Fruit fly (Drosophila melanogaster): Measurements from ENCODE around the gene MTA1-like.

MTA1-like gene

DNA sequence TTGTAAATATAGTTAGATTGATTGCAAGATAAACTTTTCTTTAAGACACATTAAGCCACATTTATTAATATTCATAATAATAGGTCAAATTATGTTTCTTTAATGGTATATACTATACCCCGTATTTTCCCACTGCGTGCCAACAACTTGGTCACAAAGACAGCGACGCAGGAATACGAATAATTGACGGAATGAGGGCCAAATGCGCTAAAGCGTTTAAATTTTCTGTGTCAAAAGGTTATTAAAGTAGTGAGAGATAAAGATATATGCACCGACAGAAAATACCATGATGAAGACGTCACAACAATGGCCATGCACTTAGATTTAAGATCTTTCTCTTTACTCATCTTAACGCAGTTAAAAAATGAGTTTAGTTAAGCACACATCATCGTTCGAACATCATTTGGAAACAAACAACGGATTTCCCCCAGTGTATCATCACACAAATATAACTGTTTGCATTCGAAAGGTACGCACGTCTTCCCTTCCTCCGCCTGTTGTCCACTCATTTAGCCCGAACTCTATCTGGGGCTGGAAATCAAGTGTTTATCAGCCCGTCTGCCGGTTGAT lies 28.1 kb downstream of the MTA1-like start (continued):
- TF ChIP-seq exex (tag; optimal IDR thresholded peaks at IDR 0.05) (peak; percentile 18), chinmo (GFP tag; IDR thresholded peaks at IDR 0.05; ENCODE audit: partially characterized antibody) (no peak), CG1024 (GFP tag; IDR thresholded peaks at IDR 0.05) (peak; percentile 69), CG9797 (GFP tag; optimal IDR thresholded peaks at IDR 0.05) (no peak), HLH3B (GFP tag; IDR thresholded peaks at IDR 0.05) (peak; percentile 77), lola (GFP tag; optimal IDR thresholded peaks at IDR 0.05) (peak in 1 of 3 experiments; percentile 67), bsh (GFP tag; optimal IDR thresholded peaks at IDR 0.05) (peak in 1 of 2 experiments; percentile 65), knrl (GFP tag; IDR thresholded peaks at IDR 0.05; ENCODE audit: partially characterized antibody) (no peak), CG42726 (GFP tag; IDR thresholded peaks at IDR 0.05; ENCODE audit: partially characterized antibody) (no peak), Elba2 (GFP tag; optimal IDR thresholded peaks at IDR 0.05) (no peak), CG4617 (GFP tag; optimal IDR thresholded peaks at IDR 0.05; ENCODE audit: borderline replicate concordance) (peak; percentile 23), luna (GFP tag; optimal IDR thresholded peaks at IDR 0.05) (peak; percentile 21), Dip3 (GFP tag; optimal IDR thresholded peaks at IDR 0.05) (peak; percentile 41), pum (GFP tag; optimal IDR thresholded peaks at IDR 0.05) (peak; percentile 65), CG2712 (tag; optimal IDR thresholded peaks at IDR 0.05) (peak; percentile 71), ind (GFP tag; optimal IDR thresholded peaks at IDR 0.05) (peak; percentile 68), CG2120 (GFP tag; optimal IDR thresholded peaks at IDR 0.05) (peak; percentile 63), Myb (GFP tag; optimal IDR thresholded peaks at IDR 0.05) (peak; percentile 53), B-H2 (GFP tag; optimal IDR thresholded peaks at IDR 0.05) (no peak), CG3281 (GFP tag; optimal IDR thresholded peaks at IDR 0.05) (peak; percentile 3), Sox100B (GFP tag; optimal IDR thresholded peaks at IDR 0.05) (peak; percentile 72), vfl (GFP tag; optimal IDR thresholded peaks at IDR 0.05) (peak; percentile 44), CG10979 (tag; optimal IDR thresholded peaks at IDR 0.05) (peak; percentile 71), grn (GFP tag; optimal IDR thresholded peaks at IDR 0.05) (peak; percentile 95), CG12744 (GFP tag; optimal IDR thresholded peaks at IDR 0.05) (no peak), CG1647 (GFP tag; optimal IDR thresholded peaks at IDR 0.05) (peak; percentile 18), CG14710 (tag; optimal IDR thresholded peaks at IDR 0.05) (peak; percentile 60), CG1603 (tag; optimal IDR thresholded peaks at IDR 0.05) (peak; percentile 71), CG17361 (GFP tag; IDR thresholded peaks at IDR 0.05) (peak; percentile 88), jumu (GFP tag; optimal IDR thresholded peaks at IDR 0.05) (peak; percentile 63), B-H1 (GFP tag; IDR thresholded peaks at IDR 0.05) (peak; percentile 33; the same call in 2 of the 3 replicates), Poxn (GFP tag; IDR thresholded peaks at IDR 0.05) (no peak), slou (GFP tag; optimal IDR thresholded peaks at IDR 0.05) (peak; percentile 41), Sry-β (GFP tag; optimal IDR thresholded peaks at IDR 0.05) (no peak), gcm (GFP tag; optimal IDR thresholded peaks at IDR 0.05) (peak; percentile 38), gfzf (GFP tag; optimal IDR thresholded peaks at IDR 0.05) (no peak), ken (GFP tag; IDR thresholded peaks at IDR 0.05) (peak; percentile 65; the same call in 1 of the 3 replicates), Ada2b (GFP tag; IDR thresholded peaks at IDR 0.05) (0 out of 2 replicates have a peak, but pooled peaks have one; percentile 46), CG10366 (GFP tag; IDR thresholded peaks at IDR 0.05) (no peak; the same call in 1 of the 2 replicates), ATbp (GFP tag; optimal IDR thresholded peaks at IDR 0.05) (peak; percentile 71), tup (GFP tag; optimal IDR thresholded peaks at IDR 0.05) (no peak), Dek (tag; optimal IDR thresholded peaks at IDR 0.05) (peak; percentile 40), dmrt11E (tag; optimal IDR thresholded peaks at IDR 0.05) (peak; percentile 52), twi (tag; optimal IDR thresholded peaks at IDR 0.05) (peak; percentile 36), schlank (tag; optimal IDR thresholded peaks at IDR 0.05) (no peak), CG43689 (GFP tag; IDR thresholded peaks at IDR 0.05) (no peak; the same call in 1 of the 2 replicates), CG1792 (GFP tag; optimal IDR thresholded peaks at IDR 0.05) (peak; percentile 40), CG14050 (GFP tag; IDR thresholded peaks at IDR 0.05) (no peak), inv (GFP tag; IDR thresholded peaks at IDR 0.05; ENCODE audit: partially characterized antibody) (no peak)
